Fruit fly (Drosophila melanogaster): Measurements from ENCODE around the gene CG31810.

DNA sequence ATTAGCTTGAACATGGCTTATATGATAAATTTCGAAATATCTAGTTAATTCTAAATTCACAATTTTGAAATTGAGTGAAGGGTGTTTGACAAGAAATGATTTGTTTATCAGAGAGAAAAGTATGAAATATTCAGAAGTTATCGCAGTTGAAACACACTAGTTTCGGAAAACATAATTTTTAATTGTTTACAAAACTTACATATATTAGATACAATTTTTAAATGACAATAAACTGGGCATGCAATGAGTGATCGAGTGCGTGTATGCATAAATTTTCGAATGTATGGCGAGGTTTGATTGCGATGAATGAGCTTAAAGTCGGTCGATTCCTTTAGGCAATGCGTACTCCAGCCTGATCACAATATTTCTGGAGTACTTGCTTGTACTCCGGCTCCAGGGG lies 31.2 kb downstream of the CG31810 start, which contains the start of gene CG13280:
- no peak for TF ChIP-seq usp (GFP tag; optimal IDR thresholded peaks at IDR 0.05)
- TF ChIP-seq Vsx2 (GFP tag; optimal IDR thresholded peaks at IDR 0.05; ENCODE audit: partially characterized antibody), result no peak
- TF ChIP-seq psq (GFP tag; optimal IDR thresholded peaks at IDR 0.05), result no peak
- TF ChIP-seq br (GFP tag; optimal IDR thresholded peaks at IDR 0.05), result no peak
- TF ChIP-seq Hnf4 (GFP tag; optimal IDR thresholded peaks at IDR 0.05), result no peak
- no peak for TF ChIP-seq Abd-B (GFP tag; optimal IDR thresholded peaks at IDR 0.05)
- TF ChIP-seq jim (GFP tag; optimal IDR thresholded peaks at IDR 0.05), result no peak
- TF ChIP-seq Sp1 (GFP tag; optimal IDR thresholded peaks at IDR 0.05), result no peak
- no peak for TF ChIP-seq dl (GFP tag; optimal IDR thresholded peaks at IDR 0.05; ENCODE audit: insufficient read depth in 1 of 2, partially characterized antibody in 2 of 2)
- no peak for TF ChIP-seq dmrt93B (GFP tag; optimal IDR thresholded peaks at IDR 0.05)
- no peak for TF ChIP-seq foxo (GFP tag; optimal IDR thresholded peaks at IDR 0.05)
- no peak for TF ChIP-seq Rel (GFP tag; optimal IDR thresholded peaks at IDR 0.05)
- no peak for TF ChIP-seq Rel (tag; optimal IDR thresholded peaks at IDR 0.05)

All from whole organism, wandering third instar larva.